Worm (Caenorhabditis elegans) whole organism, early embryonic: ENCODE results near the gene sri-19.

Experiments
- F13C5.2 ChIP-seq: sonication (generic microtip); optimal IDR thresholded peaks from 2 replicates; lab custom pipeline; 2017; ENCODE audit warnings: mild to moderate bottlenecking, missing genetic modification characterization, inconsistent platforms, missing compliant biosample characterization
- aly-1 ChIP-seq: sonication (generic microtip); optimal IDR thresholded peaks from 2 replicates; lab custom pipeline; 2016; ENCODE audit warnings: missing genetic modification characterization, missing compliant biosample characterization
- ama-1 ChIP-seq: fragments of 150-350 bp; optimal IDR thresholded peaks from 2 replicates; lab custom pipeline; 2014
- ceh-13 ChIP-seq: fragments of 200-800 bp; sonication (Bioruptor generic); optimal IDR thresholded peaks from 2 replicates; lab custom pipeline; 2018; ENCODE audit warnings: mild to moderate bottlenecking, missing genetic modification characterization, missing compliant biosample characterization
- hmbx-1 ChIP-seq: sonication (generic microtip); optimal IDR thresholded peaks from 2 replicates; lab custom pipeline; 2016; ENCODE audit warnings: mild to moderate bottlenecking, missing genetic modification characterization, missing compliant biosample characterization
- hnd-1 ChIP-seq: sonication (generic microtip); optimal IDR thresholded peaks from 2 replicates; lab custom pipeline; 2016; ENCODE audit warnings: missing genetic modification characterization, missing compliant biosample characterization
- pes-1 ChIP-seq: fragments of 200-800 bp; sonication (Bioruptor generic); IDR thresholded peaks from 2 replicates; pipeline ENCODE4 v1.3.6; 2022; ENCODE audit warnings: missing genetic modification reagents, missing genetic modification characterization, missing compliant biosample characterization
- scrt-1 ChIP-seq: fragments of 200-800 bp; sonication (Bioruptor generic); IDR thresholded peaks from 2 replicates; pipeline ENCODE4 v1.3.6; 2022; ENCODE audit warnings: missing genetic modification characterization, missing compliant biosample characterization
- tra-4 ChIP-seq: sonication (generic microtip); optimal IDR thresholded peaks from 2 replicates; lab custom pipeline; 2017; ENCODE audit warnings: missing genetic modification characterization, missing compliant biosample characterization

DNA sequence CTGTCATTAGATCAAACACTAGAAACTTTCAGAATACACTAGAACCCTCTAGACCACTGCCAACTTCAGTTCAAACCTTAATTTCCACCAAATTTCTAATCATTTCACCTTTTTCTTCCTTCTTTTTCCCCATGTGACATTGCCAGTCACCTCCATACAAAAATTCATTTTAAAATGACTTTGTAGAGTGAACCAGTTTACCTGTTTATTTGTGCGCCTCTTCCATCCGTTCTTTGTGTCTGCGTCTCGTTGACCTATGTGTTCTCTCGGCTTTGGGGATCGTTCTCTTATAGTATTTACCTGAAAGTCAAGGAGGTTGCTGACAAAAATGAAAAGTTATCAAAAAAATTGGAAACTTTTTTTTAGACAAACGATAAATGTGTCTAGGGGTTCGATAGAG lies 22.5 kb downstream of the sri-19 start:
- TF ChIP-seq ama-1 (lab: Kevin White, UChicago) (no peak), tra-4 (tag; lab: Kevin White, UChicago) (no peak), scrt-1 (no peak), F13C5.2 (no peak), ceh-13 (no peak), hmbx-1 (tag; lab: Kevin White, UChicago) (no peak), pes-1 (no peak), hnd-1 (tag; lab: Kevin White, UChicago) (no peak), aly-1 (no peak)
